Worm (Caenorhabditis elegans) whole organism, late embryonic: ENCODE measurements around the gene Y38E10A.22.

Source experiments
- eyg-1 ChIP-seq: sonication (generic microtip); optimal IDR thresholded peaks from 2 replicates; lab custom pipeline; 2016; ENCODE audit warnings: missing genotype, missing genetic modification characterization, missing compliant biosample characterization
- fkh-6 ChIP-seq: sonication (generic microtip); optimal IDR thresholded peaks from 2 replicates; lab custom pipeline; 2016; ENCODE audit warnings: missing genetic modification characterization, missing compliant biosample characterization
- pat-9 ChIP-seq: fragments of 200-800 bp; sonication (Bioruptor generic); optimal IDR thresholded peaks from 2 replicates; lab custom pipeline; 2018; ENCODE audit warnings: mild to moderate bottlenecking, missing genetic modification characterization, moderate library complexity, missing compliant biosample characterization
- pha-4 ChIP-seq: fragments of 150-350 bp; optimal IDR thresholded peaks from 2 replicates; lab custom pipeline; 2018; ENCODE audit warnings: missing biosample characterization, missing genetic modification reagents, missing genetic modification characterization
- sdc-2 ChIP-seq: sonication (generic microtip); optimal IDR thresholded peaks from 2 replicates; lab custom pipeline; 2016; ENCODE audit warnings: missing genotype, missing genetic modification characterization, missing compliant biosample characterization
- ztf-16 ChIP-seq: sonication (generic microtip); optimal IDR thresholded peaks from 2 replicates; lab custom pipeline; 2017; ENCODE audit warnings: missing genetic modification characterization, missing compliant biosample characterization

DNA sequence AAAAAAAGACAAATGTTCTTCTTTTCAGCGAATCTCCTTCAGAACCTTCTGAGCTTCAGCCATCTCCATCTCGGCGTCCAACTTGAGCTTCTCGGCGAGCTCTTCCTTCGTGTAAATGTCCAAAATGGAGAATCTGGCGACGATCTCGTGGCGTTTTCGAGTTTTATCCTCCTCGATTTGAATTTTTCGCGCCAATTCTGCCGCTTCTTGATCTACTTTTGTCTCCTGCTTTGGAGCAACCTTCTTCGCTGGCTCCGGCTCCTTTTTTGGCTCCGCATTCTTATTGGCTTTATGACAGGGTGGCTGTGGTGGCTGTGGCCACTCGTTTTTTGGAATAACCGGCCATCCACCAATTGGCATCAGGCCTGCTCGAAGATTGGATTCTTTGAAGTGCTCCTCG lies 4.3 kb downstream of the Y38E10A.22 start:
- TF ChIP-seq ztf-16, result no peak
- no peak for TF ChIP-seq eyg-1
- TF ChIP-seq pat-9, result no peak
- TF ChIP-seq fkh-6, result no peak
- TF ChIP-seq pha-4 (tag; lab: Kevin White, UChicago), result no peak
- TF ChIP-seq sdc-2 (tag; lab: Kevin White, UChicago), result no peak
